Fruit fly (Drosophila melanogaster) S2 (cell line): Measurements from ENCODE around the gene CG15042.

Experiments used
- CG8478 ChIP-seq: fragments of >200 bp; optimal IDR thresholded peaks from 2 replicates; lab custom pipeline; 2018
- CTCF ChIP-seq, 2 experiments: fragments of >200 bp; optimal IDR thresholded peaks; 2 replicates each; lab custom pipeline; 2018

- TF ChIP-seq CG8478 (lab: Kevin White, UChicago) (no peak), CTCF (optimal IDR thresholded peaks at IDR 0.05; lab: Kevin White, UChicago) (no peak)
Observed at dm6 chrX:18528166-18528733, at the start of gene CG15042, which contains the start of gene CG15047.
